Comparison of ENCODE assay signal across 2 fruit fly cellular contexts in genomic region chr3R:19070222-19070949, dm6.
A peak's percentile ranks its signal among the peaks of the same experiment; 100 is the strongest.
TF ChIP-seq lines count a peak whose summit lies in the region.

No protein-coding gene starts in this region.

TF ChIP-seq in whole organism, embryonic, 481 proteins besides CTCF, POLR2A, EP300 and RAD21 (continued from another document):
- TF ChIP-seq CG18262 (tag; optimal IDR thresholded peaks at IDR 0.05; lab: Kevin White, UChicago): peak; percentile 39
- TF ChIP-seq CG12236 (GFP tag; optimal IDR thresholded peaks at IDR 0.05; lab: Kevin White, UChicago): no peak
- TF ChIP-seq bsh (GFP tag; optimal IDR thresholded peaks at IDR 0.05; lab: Kevin White, UChicago): peak in 1 of 2 experiments; percentile 63
- TF ChIP-seq CG9609 (GFP tag; optimal IDR thresholded peaks at IDR 0.05; lab: Kevin White, UChicago): no peak
- TF ChIP-seq CG15011 (GFP tag; optimal IDR thresholded peaks at IDR 0.05; lab: Kevin White, UChicago): no peak
- TF ChIP-seq sens (GFP tag; lab: Kevin White, UChicago): peak; percentile 75
- no peak for TF ChIP-seq cg (GFP tag; optimal IDR thresholded peaks at IDR 0.05; lab: Kevin White, UChicago)
- TF ChIP-seq Pdp1 (GFP tag; optimal IDR thresholded peaks at IDR 0.05; lab: Kevin White, UChicago): peak in 1 of 2 experiments; percentile 13

TF ChIP-seq in whole organism, prepupa, 60 proteins besides CTCF, POLR2A, EP300 and RAD21 (continued from another document):
- no peak for TF ChIP-seq Hr39 (GFP tag; optimal IDR thresholded peaks at IDR 0.05; lab: Kevin White, UChicago)
- TF ChIP-seq CG34406 (GFP tag; optimal IDR thresholded peaks at IDR 0.05; lab: Kevin White, UChicago): no peak
- peak; percentile 35 for TF ChIP-seq OdsH (GFP tag; optimal IDR thresholded peaks at IDR 0.05; lab: Kevin White, UChicago)
- TF ChIP-seq dsx (GFP tag; optimal IDR thresholded peaks at IDR 0.05; lab: Kevin White, UChicago; ENCODE audit: poor library complexity, severe bottlenecking): peak; percentile 58
- TF ChIP-seq lz (GFP tag; optimal IDR thresholded peaks at IDR 0.05; lab: Kevin White, UChicago): no peak
- TF ChIP-seq fd85E (GFP tag; optimal IDR thresholded peaks at IDR 0.05; lab: Kevin White, UChicago): no peak
- TF ChIP-seq fd59A (GFP tag; optimal IDR thresholded peaks at IDR 0.05; lab: Kevin White, UChicago): peak; percentile 52
- no peak for TF ChIP-seq Smox (GFP tag; optimal IDR thresholded peaks at IDR 0.05; lab: Kevin White, UChicago)
- peak; percentile 49 for TF ChIP-seq CG3919 (GFP tag; optimal IDR thresholded peaks at IDR 0.05; lab: Kevin White, UChicago)
- TF ChIP-seq Met (GFP tag; optimal IDR thresholded peaks at IDR 0.05; lab: Kevin White, UChicago): no peak
- TF ChIP-seq vri (GFP tag; optimal IDR thresholded peaks at IDR 0.05; lab: Kevin White, UChicago): no peak
- TF ChIP-seq CG32006 (GFP tag; optimal IDR thresholded peaks at IDR 0.05; lab: Kevin White, UChicago): peak; percentile 62
- TF ChIP-seq Eip78C (GFP tag; lab: Kevin White, UChicago): peak; percentile 92
- TF ChIP-seq CG1621 (tag; optimal IDR thresholded peaks at IDR 0.05; lab: Kevin White, UChicago): no peak
- no peak for TF ChIP-seq CG6854 (GFP tag; optimal IDR thresholded peaks at IDR 0.05; lab: Kevin White, UChicago)
- TF ChIP-seq Gug (GFP tag; IDR thresholded peaks at IDR 0.05; lab: Robert Waterston, UW): no peak
- TF ChIP-seq CG11902 (GFP tag; optimal IDR thresholded peaks at IDR 0.05; lab: Kevin White, UChicago): no peak
- no peak for TF ChIP-seq CG7368 (GFP tag; optimal IDR thresholded peaks at IDR 0.05; lab: Kevin White, UChicago)
